Worm (Caenorhabditis elegans) whole organism, L4 larva: ENCODE results near the gene srh-246.

Experiments
- F26F4.8 ChIP-seq: fragments of 200-800 bp; sonication (Bioruptor generic); conservative IDR thresholded peaks from 2 replicates; pipeline ENCODE4 v1.3.6; 2022; ENCODE audit warnings: missing genetic modification characterization, missing compliant biosample characterization
- F37D6.2 ChIP-seq: sonication (generic microtip); optimal IDR thresholded peaks from 2 replicates; lab custom pipeline; 2016; ENCODE audit warnings: mild to moderate bottlenecking, missing genetic modification characterization, missing compliant biosample characterization
- F44E2.7 ChIP-seq: fragments of 200-800 bp; sonication (Bioruptor generic); IDR thresholded peaks from 2 replicates; pipeline ENCODE4 v2.1.2; 2022; ENCODE audit warnings: missing genetic modification characterization, missing compliant biosample characterization
- T20F7.1 ChIP-seq: fragments of 200-800 bp; sonication (Bioruptor generic); optimal IDR thresholded peaks from 2 replicates; lab custom pipeline; 2018; ENCODE audit warnings: mild to moderate bottlenecking, missing genetic modification characterization, missing compliant biosample characterization
- Y48G9A.11 ChIP-seq: fragments of 200-800 bp; sonication (Bioruptor generic); IDR thresholded peaks from 2 replicates; pipeline ENCODE4 v1.3.6; 2022; ENCODE audit warnings: missing genetic modification reagents, missing genetic modification characterization, missing compliant biosample characterization
- ZK337.2 ChIP-seq: fragments of 200-800 bp; sonication (Bioruptor generic); IDR thresholded peaks from 2 replicates; pipeline ENCODE4 v1.3.6; 2022; ENCODE audit warnings: missing genetic modification reagents, missing genetic modification characterization, missing compliant biosample characterization
- aha-1 ChIP-seq: fragments of 150-350 bp; peaks from one replicate; lab custom pipeline; 2014; ENCODE audit warnings: missing biosample characterization, missing genetic modification characterization
- aly-2 ChIP-seq: sonication (generic microtip); optimal IDR thresholded peaks from 2 replicates; lab custom pipeline; 2018; ENCODE audit warnings: missing biosample characterization, missing genetic modification characterization
- attf-4 ChIP-seq: sonication (generic microtip); optimal IDR thresholded peaks from 3 replicates; lab custom pipeline; 2017; ENCODE audit warnings: missing biosample characterization, missing genetic modification characterization
- ceh-28 ChIP-seq: fragments of 150-350 bp; optimal IDR thresholded peaks from 2 replicates; lab custom pipeline; 2014; ENCODE audit warnings: missing biosample characterization, missing genetic modification reagents, missing genetic modification characterization
- ceh-32 ChIP-seq: sonication (generic microtip); optimal IDR thresholded peaks from 2 replicates; lab custom pipeline; 2016; ENCODE audit warnings: mild to moderate bottlenecking, missing genetic modification characterization, missing compliant biosample characterization; ENCODE audit not compliant: poor library complexity
- cey-2 ChIP-seq: sonication (generic microtip); optimal IDR thresholded peaks from 3 replicates; lab custom pipeline; 2017; ENCODE audit warnings: missing genetic modification characterization, mild to moderate bottlenecking, missing compliant biosample characterization, antibody characterized with exemption, borderline replicate concordance; ENCODE audit not compliant: insufficient read depth
- ctbp-1 ChIP-seq: fragments of 200-800 bp; sonication (Bioruptor generic); IDR thresholded peaks from 2 replicates; pipeline ENCODE4 v1.3.6; 2022; ENCODE audit warnings: missing genetic modification reagents, missing genetic modification characterization, missing compliant biosample characterization
- daf-16 ChIP-seq, 3 experiments: sonication (generic microtip); optimal IDR thresholded peaks; 2 replicates each; lab custom pipeline; 2016 to 2017; ENCODE audit warnings: missing genetic modification characterization in 3 of 3, missing genetic modification reagents in 3 of 3, mild to moderate bottlenecking in 2 of 3, missing compliant biosample characterization in 2 of 3, missing biosample characterization in 1 of 3, moderate library complexity in 1 of 3
- dmd-9 ChIP-seq: fragments of 200-800 bp; sonication (Bioruptor generic); IDR thresholded peaks from 2 replicates; pipeline ENCODE4 v1.3.6; 2022; ENCODE audit warnings: missing genetic modification reagents, missing genetic modification characterization, missing compliant biosample characterization
- dpl-1 ChIP-seq: fragments of 150-350 bp; optimal IDR thresholded peaks from 2 replicates; lab custom pipeline; 2014; ENCODE audit warnings: missing biosample characterization, missing genetic modification reagents, missing genetic modification characterization
- duxl-1 ChIP-seq: sonication (generic microtip); optimal IDR thresholded peaks from 2 replicates; lab custom pipeline; 2016; ENCODE audit warnings: mild to moderate bottlenecking, missing genetic modification characterization, moderate library complexity, missing compliant biosample characterization; ENCODE audit not compliant: poor library complexity
- dve-1 ChIP-seq: sonication (generic microtip); optimal IDR thresholded peaks from 2 replicates; lab custom pipeline; 2017; ENCODE audit warnings: antibody characterized with exemption, mild to moderate bottlenecking, missing genetic modification characterization, missing compliant biosample characterization; ENCODE audit not compliant: insufficient read depth
- egl-27 ChIP-seq: sonication (generic microtip); optimal IDR thresholded peaks from 3 replicates; lab custom pipeline; 2017; ENCODE audit warnings: missing biosample characterization, missing genetic modification reagents, missing genetic modification characterization
- hlh-30 ChIP-seq: sonication (generic microtip); optimal IDR thresholded peaks from 2 replicates; lab custom pipeline; 2017; ENCODE audit warnings: antibody characterized with exemption, mild to moderate bottlenecking, missing genetic modification characterization, missing compliant biosample characterization; ENCODE audit not compliant: insufficient read depth
- hmg-1.1 ChIP-seq: fragments of 200-800 bp; sonication (Bioruptor generic); IDR thresholded peaks from 2 replicates; pipeline ENCODE4 v1.3.6; 2022; ENCODE audit warnings: missing genetic modification reagents, missing genetic modification characterization, missing compliant biosample characterization
- lin-1 ChIP-seq: fragments of 200-800 bp; sonication (Bioruptor generic); IDR thresholded peaks from 2 replicates; pipeline ENCODE4 v1.3.6; 2022; ENCODE audit warnings: missing genetic modification reagents, missing genetic modification characterization, missing compliant biosample characterization
- lin-13 ChIP-seq: fragments of 150-350 bp; optimal IDR thresholded peaks from 2 replicates; lab custom pipeline; 2014; ENCODE audit warnings: missing biosample characterization, missing genetic modification reagents, missing genetic modification characterization
- lin-15B ChIP-seq: fragments of 150-350 bp; sonication (generic microtip); optimal IDR thresholded peaks from 3 replicates; lab custom pipeline; 2014; ENCODE audit warnings: missing biosample characterization, missing genetic modification characterization
- lin-39 ChIP-seq: fragments of 150-350 bp; optimal IDR thresholded peaks from 2 replicates; lab custom pipeline; 2014; ENCODE audit warnings: missing biosample characterization, missing genetic modification reagents, missing genetic modification characterization
- lir-3 ChIP-seq: sonication (generic microtip); optimal IDR thresholded peaks from 2 replicates; lab custom pipeline; 2016; ENCODE audit warnings: mild to moderate bottlenecking, missing genetic modification characterization, missing compliant biosample characterization
- madf-5 ChIP-seq, 2 experiments: fragments of 200-800 bp; sonication (Bioruptor generic); IDR thresholded peaks; 2 replicates each; pipeline ENCODE4 v1.3.6; 2022; ENCODE audit warnings: missing compliant biosample characterization in 2 of 2, missing genetic modification characterization in 2 of 2
- mdl-1 ChIP-seq, 2 experiments: fragments of 150-350 bp in 1 of 2; sonication (generic microtip) in 1 of 2; optimal IDR thresholded peaks; 2 replicates each; lab custom pipeline; 2014 to 2017; ENCODE audit warnings: missing biosample characterization in 2 of 2, missing genetic modification characterization in 2 of 2
- mxl-3 ChIP-seq: fragments of 200-800 bp; sonication (Bioruptor generic); optimal IDR thresholded peaks from 2 replicates; lab custom pipeline; 2018; ENCODE audit warnings: mild to moderate bottlenecking, missing genetic modification characterization, missing compliant biosample characterization
- nhr-11 ChIP-seq: fragments of 150-350 bp; optimal IDR thresholded peaks from 2 replicates; lab custom pipeline; 2014; ENCODE audit warnings: missing biosample characterization, missing genetic modification characterization
- nhr-25 ChIP-seq: sonication (generic microtip); optimal IDR thresholded peaks from 2 replicates; lab custom pipeline; 2017; ENCODE audit warnings: missing genetic modification characterization, mild to moderate bottlenecking, missing compliant biosample characterization, antibody characterized with exemption, moderate library complexity, borderline replicate concordance; ENCODE audit not compliant: insufficient read depth
- nhr-28 ChIP-seq: fragments of 150-350 bp; optimal IDR thresholded peaks from 2 replicates; lab custom pipeline; 2014; ENCODE audit warnings: missing biosample characterization, missing genetic modification characterization
- nhr-41 ChIP-seq: fragments of 200-800 bp; sonication (Bioruptor generic); IDR thresholded peaks from 2 replicates; pipeline ENCODE4 v1.3.6; 2022; ENCODE audit warnings: missing genetic modification reagents, missing genetic modification characterization, missing compliant biosample characterization
- nhr-77 ChIP-seq: fragments of 150-350 bp; optimal IDR thresholded peaks from 2 replicates; lab custom pipeline; 2014; ENCODE audit warnings: missing biosample characterization, missing genetic modification characterization
- php-3 ChIP-seq: fragments of 200-800 bp; sonication (Bioruptor generic); IDR thresholded peaks from 2 replicates; pipeline ENCODE4 v1.3.6; 2022; ENCODE audit warnings: missing genetic modification reagents, missing genetic modification characterization, missing compliant biosample characterization
- rbr-2 ChIP-seq: sonication (generic microtip); optimal IDR thresholded peaks from 2 replicates; lab custom pipeline; 2016; ENCODE audit warnings: missing genotype, missing genetic modification characterization, missing compliant biosample characterization
- snpc-4 ChIP-seq: fragments of 150-350 bp; optimal IDR thresholded peaks from 2 replicates; lab custom pipeline; 2014; ENCODE audit warnings: missing biosample characterization, missing genetic modification characterization
- spr-1 ChIP-seq: sonication (generic microtip); optimal IDR thresholded peaks from 2 replicates; lab custom pipeline; 2016; ENCODE audit warnings: mild to moderate bottlenecking, missing genetic modification characterization, missing compliant biosample characterization
- tag-97 ChIP-seq: fragments of 200-800 bp; sonication (Bioruptor generic); IDR thresholded peaks from 2 replicates; pipeline ENCODE4 v1.3.6; 2022; ENCODE audit warnings: missing genetic modification characterization, missing compliant biosample characterization
- tra-1 ChIP-seq: fragments of 200-800 bp; sonication (Bioruptor generic); IDR thresholded peaks from 2 replicates; pipeline ENCODE4 v1.3.6; 2022; ENCODE audit warnings: missing genetic modification reagents, missing genetic modification characterization, missing compliant biosample characterization
- unc-130 ChIP-seq: sonication (generic microtip); optimal IDR thresholded peaks from 2 replicates; lab custom pipeline; 2016; ENCODE audit warnings: missing genetic modification reagents, missing genetic modification characterization, missing compliant biosample characterization
- unc-62 ChIP-seq, 3 experiments: fragments of 150-350 bp in 1 of 3; sonication (generic microtip); optimal IDR thresholded peaks in 2 of 3; peaks in 1 of 3; 1 replicate in 1 of 3; 2 replicates in 2 of 3; lab custom pipeline; 2014 to 2017; ENCODE audit warnings: missing biosample characterization in 3 of 3, missing genetic modification characterization in 3 of 3, missing genetic modification reagents in 3 of 3, missing genotype in 1 of 3
- vab-7 ChIP-seq: fragments of 200-800 bp; sonication (Bioruptor generic); IDR thresholded peaks from 2 replicates; pipeline ENCODE4 v1.3.6; 2022; ENCODE audit warnings: missing genetic modification reagents, missing genetic modification characterization, missing compliant biosample characterization
- zfp-2 ChIP-seq: sonication (generic microtip); optimal IDR thresholded peaks from 2 replicates; lab custom pipeline; 2016; ENCODE audit warnings: mild to moderate bottlenecking, missing genetic modification characterization, missing compliant biosample characterization
- zip-11 ChIP-seq: fragments of 200-800 bp; sonication (Bioruptor generic); IDR thresholded peaks from 2 replicates; pipeline ENCODE4 v1.3.6; 2022; ENCODE audit warnings: missing genetic modification characterization, missing compliant biosample characterization
- zip-2 ChIP-seq: fragments of 150-350 bp; optimal IDR thresholded peaks from 2 replicates; lab custom pipeline; 2014; ENCODE audit warnings: missing biosample characterization, missing genetic modification characterization

Gene srh-246

ce11 chrV:671342-671741 is 13.8 kb upstream of the srh-246 start, which contains the start of gene sru-24:
Gene sru-24, minus strand, starts transcription at chrV:671442.
- TF ChIP-seq F37D6.2 (tag; lab: Kevin White, UChicago) (no peak), dve-1 (tag; lab: Kevin White, UChicago) (no peak), Y48G9A.11 (GFP tag; lab: Robert Waterston, UW) (no peak), php-3 (GFP tag; lab: Robert Waterston, UW) (no peak), daf-16 (GFP tag; optimal IDR thresholded peaks at IDR 0.05; lab: Kevin White, UChicago) (no peak), daf-16 (tag; optimal IDR thresholded peaks at IDR 0.05; lab: Kevin White, UChicago) (no peak), cey-2 (tag; lab: Kevin White, UChicago) (no peak), madf-5 (GFP tag; IDR thresholded peaks at IDR 0.05; lab: Robert Waterston, UW) (no peak), ctbp-1 (GFP tag; lab: Robert Waterston, UW) (no peak), rbr-2 (tag; lab: Kevin White, UChicago) (no peak), nhr-11 (tag; lab: Kevin White, UChicago) (no peak), F44E2.7 (no peak), zfp-2 (tag; lab: Kevin White, UChicago) (no peak), unc-130 (GFP tag; lab: Kevin White, UChicago) (no peak), egl-27 (tag; lab: Kevin White, UChicago) (no peak), vab-7 (GFP tag; lab: Robert Waterston, UW) (no peak)

DNA sequence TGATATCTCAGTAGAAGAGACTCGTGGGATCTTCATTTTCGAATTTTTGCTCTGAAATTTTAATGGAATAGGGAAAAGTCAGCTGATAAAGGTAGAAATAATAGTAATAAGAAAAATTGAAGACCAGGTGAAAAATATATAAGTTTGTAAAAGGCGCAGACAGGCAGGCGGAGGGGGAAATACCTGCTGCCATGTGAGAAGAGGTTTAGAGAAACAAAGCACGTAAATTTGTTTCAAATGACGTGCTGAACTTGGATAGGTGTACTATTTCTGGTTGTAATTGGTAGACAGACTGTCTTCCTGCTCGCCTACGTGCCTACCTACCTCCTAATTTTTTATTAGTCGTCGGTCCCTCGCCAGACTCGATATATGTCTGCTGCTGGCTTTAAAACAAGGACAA is 9.9 kb upstream of the srh-246 start, which contains the start of gene nhr-180:
Gene nhr-180, minus strand, starts transcription at position 52 of the 400 bp plus-strand sequence.
- TF ChIP-seq hlh-30 (peak; percentile 69), duxl-1 (peak; percentile 58), attf-4 (tag; lab: Kevin White, UChicago) (no peak), daf-16 (GFP tag; optimal IDR thresholded peaks at IDR 0.05; lab: Kevin White, UChicago) (no peak), daf-16 (tag; optimal IDR thresholded peaks at IDR 0.05; lab: Kevin White, UChicago) (no peak), nhr-77 (tag; lab: Kevin White, UChicago) (peak; percentile 6), lin-39 (tag; lab: Kevin White, UChicago) (no peak), rbr-2 (tag; lab: Kevin White, UChicago) (no peak), T20F7.1 (GFP tag; lab: Kevin White, UChicago) (no peak), tra-1 (GFP tag; lab: Robert Waterston, UW) (no peak), lin-1 (no peak), hmg-1.1 (GFP tag; lab: Robert Waterston, UW) (0 out of 2 replicates have a peak, but pooled peaks have one; percentile 12), lir-3 (tag; lab: Kevin White, UChicago) (no peak), F26F4.8 (GFP tag; lab: Robert Waterston, UW) (no peak), ZK337.2 (GFP tag; lab: Robert Waterston, UW) (no peak), mxl-3 (GFP tag; lab: Kevin White, UChicago) (peak; percentile 33), nhr-25 (no peak), zip-11 (GFP tag; lab: Robert Waterston, UW) (no peak), mdl-1 (tag; optimal IDR thresholded peaks at IDR 0.05; lab: Kevin White, UChicago) (peak; percentile 37 to 74), ceh-32 (tag; lab: Kevin White, UChicago) (no peak), F37D6.2 (tag; lab: Kevin White, UChicago) (no peak), zip-2 (tag; lab: Kevin White, UChicago) (no peak), vab-7 (GFP tag; lab: Robert Waterston, UW) (no peak), lin-15B (no peak), nhr-28 (tag; lab: Kevin White, UChicago) (peak; percentile 39), F44E2.7 (no peak), snpc-4 (tag; lab: Kevin White, UChicago) (no peak), unc-62 (GFP tag; optimal IDR thresholded peaks at IDR 0.05 in 1 of 2; lab: Kevin White, UChicago) (no peak), unc-62 (tag; optimal IDR thresholded peaks at IDR 0.05; lab: Kevin White, UChicago) (no peak), cey-2 (tag; lab: Kevin White, UChicago) (no peak), dmd-9 (GFP tag; lab: Robert Waterston, UW) (no peak), spr-1 (no peak), tag-97 (GFP tag; lab: Robert Waterston, UW) (no peak), ceh-28 (tag; lab: Kevin White, UChicago) (no peak), nhr-11 (tag; lab: Kevin White, UChicago) (no peak), aha-1 (tag; lab: Kevin White, UChicago) (peak; percentile 13), lin-13 (GFP tag; lab: Kevin White, UChicago) (no peak), aly-2 (tag; lab: Kevin White, UChicago) (no peak), dpl-1 (GFP tag; lab: Kevin White, UChicago) (no peak), nhr-41 (GFP tag; lab: Robert Waterston, UW) (no peak)
